Worm (Caenorhabditis elegans) whole organism, mixed stage, embryonic: ENCODE results near the gene nas-8.

Source experiments
- M03D4.4 ChIP-seq: sonication (generic microtip); optimal IDR thresholded peaks from 2 replicates; lab custom pipeline; 2017; ENCODE audit warnings: mild to moderate bottlenecking, missing genetic modification characterization, missing compliant biosample characterization
- bed-3 ChIP-seq: fragments of 200-800 bp; sonication (Bioruptor generic); optimal IDR thresholded peaks from 3 replicates; lab custom pipeline; 2018; ENCODE audit warnings: mild to moderate bottlenecking, missing genetic modification characterization, moderate library complexity, missing compliant biosample characterization
- blmp-1 ChIP-seq: fragments of 150-350 bp; optimal IDR thresholded peaks from 2 replicates; lab custom pipeline; 2014; ENCODE audit warnings: missing biosample characterization, missing genetic modification characterization
- ceh-43 ChIP-seq: fragments of 200-800 bp; sonication (Bioruptor generic); optimal IDR thresholded peaks from 2 replicates; lab custom pipeline; 2018; ENCODE audit warnings: mild to moderate bottlenecking, missing genetic modification characterization, moderate library complexity, missing compliant biosample characterization
- ces-1 ChIP-seq: fragments of 150-350 bp; optimal IDR thresholded peaks from 2 replicates; lab custom pipeline; 2014; ENCODE audit warnings: missing biosample characterization, missing genetic modification reagents, missing genetic modification characterization
- cnd-1 ChIP-seq: fragments of 200-800 bp; sonication (Bioruptor generic); optimal IDR thresholded peaks from 2 replicates; lab custom pipeline; 2018; ENCODE audit warnings: mild to moderate bottlenecking, missing genetic modification characterization, missing compliant biosample characterization
- drap-1 ChIP-seq: fragments of 200-800 bp; sonication (Bioruptor generic); optimal IDR thresholded peaks from 3 replicates; lab custom pipeline; 2018; ENCODE audit warnings: mild to moderate bottlenecking, missing genetic modification characterization, missing compliant biosample characterization
- elt-1 ChIP-seq: sonication (generic microtip); optimal IDR thresholded peaks from 2 replicates; lab custom pipeline; 2017; ENCODE audit warnings: missing genetic modification characterization, mild to moderate bottlenecking, missing compliant biosample characterization, antibody characterized with exemption, moderate library complexity, borderline replicate concordance; ENCODE audit not compliant: insufficient read depth
- elt-3 ChIP-seq: fragments of 150-350 bp; optimal IDR thresholded peaks from 2 replicates; lab custom pipeline; 2014; ENCODE audit warnings: missing biosample characterization, missing genetic modification characterization
- flh-1 ChIP-seq: fragments of 200-800 bp; sonication (Bioruptor generic); optimal IDR thresholded peaks from 2 replicates; lab custom pipeline; 2018; ENCODE audit warnings: mild to moderate bottlenecking, missing genetic modification characterization, moderate library complexity, missing compliant biosample characterization
- ham-2 ChIP-seq: fragments of 200-800 bp; sonication (Bioruptor generic); optimal IDR thresholded peaks from 2 replicates; lab custom pipeline; 2018; ENCODE audit warnings: mild to moderate bottlenecking, missing genetic modification characterization, missing compliant biosample characterization
- hlh-1 ChIP-seq: fragments of 150-350 bp; optimal IDR thresholded peaks from 2 replicates; lab custom pipeline; 2014; ENCODE audit warnings: missing biosample characterization, missing genetic modification reagents, missing genetic modification characterization
- lin-13 ChIP-seq: fragments of 150-350 bp; optimal IDR thresholded peaks from 2 replicates; lab custom pipeline; 2014; ENCODE audit warnings: missing biosample characterization, missing genetic modification characterization
- lin-32 ChIP-seq: fragments of 200-800 bp; sonication (Bioruptor generic); optimal IDR thresholded peaks from 2 replicates; lab custom pipeline; 2018; ENCODE audit warnings: mild to moderate bottlenecking, missing genetic modification characterization, missing compliant biosample characterization
- lsy-2 ChIP-seq: fragments of 150-350 bp; optimal IDR thresholded peaks from 2 replicates; lab custom pipeline; 2014; ENCODE audit warnings: missing biosample characterization, missing genetic modification characterization
- mab-5 ChIP-seq: fragments of 150-350 bp; optimal IDR thresholded peaks from 2 replicates; lab custom pipeline; 2014; ENCODE audit warnings: missing biosample characterization, missing genetic modification characterization
- mep-1 ChIP-seq: fragments of 150-350 bp; optimal IDR thresholded peaks from 2 replicates; lab custom pipeline; 2017; ENCODE audit warnings: missing biosample characterization, missing genetic modification reagents, missing genetic modification characterization, inconsistent platforms
- mls-2 ChIP-seq: sonication (generic microtip); optimal IDR thresholded peaks from 2 replicates; lab custom pipeline; 2016; ENCODE audit warnings: mild to moderate bottlenecking, missing genetic modification characterization, moderate library complexity, missing compliant biosample characterization
- nhr-12 ChIP-seq: fragments of 150-350 bp; optimal IDR thresholded peaks from 2 replicates; lab custom pipeline; 2014; ENCODE audit warnings: missing biosample characterization, missing genetic modification characterization
- nhr-2 ChIP-seq: fragments of 150-350 bp; optimal IDR thresholded peaks from 2 replicates; lab custom pipeline; 2014; ENCODE audit warnings: missing biosample characterization, missing genetic modification characterization
- nhr-237 ChIP-seq: fragments of 150-350 bp; optimal IDR thresholded peaks from 2 replicates; lab custom pipeline; 2014; ENCODE audit warnings: missing biosample characterization, missing genetic modification characterization
- nhr-28 ChIP-seq: fragments of 150-350 bp; optimal IDR thresholded peaks from 2 replicates; lab custom pipeline; 2014; ENCODE audit warnings: missing biosample characterization, missing genetic modification characterization
- nhr-76 ChIP-seq: sonication (generic microtip); optimal IDR thresholded peaks from 2 replicates; lab custom pipeline; 2017; ENCODE audit warnings: missing biosample characterization, missing genetic modification characterization
- pha-4 ChIP-seq: fragments of 150-350 bp; optimal IDR thresholded peaks from 2 replicates; lab custom pipeline; 2018; ENCODE audit warnings: missing biosample characterization, missing genetic modification reagents, missing genetic modification characterization
- sem-2 ChIP-seq: fragments of 200-800 bp; sonication (Bioruptor generic); optimal IDR thresholded peaks from 2 replicates; lab custom pipeline; 2018; ENCODE audit warnings: mild to moderate bottlenecking, missing genetic modification characterization, missing compliant biosample characterization
- snpc-4 ChIP-seq: fragments of 150-350 bp; optimal IDR thresholded peaks from 2 replicates; lab custom pipeline; 2014; ENCODE audit warnings: missing biosample characterization, missing genetic modification characterization
- sptf-1 ChIP-seq: sonication (generic microtip); optimal IDR thresholded peaks from 2 replicates; lab custom pipeline; 2017; ENCODE audit warnings: mild to moderate bottlenecking, missing genetic modification characterization, moderate library complexity, missing compliant biosample characterization
- tbx-8 ChIP-seq: fragments of 200-800 bp; sonication (Bioruptor generic); optimal IDR thresholded peaks from 2 replicates; lab custom pipeline; 2018; ENCODE audit warnings: mild to moderate bottlenecking, missing genetic modification characterization, moderate library complexity, missing compliant biosample characterization
- unc-120 ChIP-seq: sonication (generic microtip); optimal IDR thresholded peaks from 2 replicates; lab custom pipeline; 2017; ENCODE audit warnings: missing genetic modification characterization, missing compliant biosample characterization; ENCODE audit not compliant: poor library complexity, severe bottlenecking
- unc-62 ChIP-seq: fragments of 150-350 bp; optimal IDR thresholded peaks from 2 replicates; lab custom pipeline; 2014; ENCODE audit warnings: missing biosample characterization, missing genetic modification reagents, missing genetic modification characterization
- zip-8 ChIP-seq: fragments of 150-350 bp; optimal IDR thresholded peaks from 2 replicates; lab custom pipeline; 2014; ENCODE audit warnings: missing biosample characterization, missing genetic modification characterization
- ztf-11 ChIP-seq: fragments of 150-350 bp; optimal IDR thresholded peaks from 2 replicates; lab custom pipeline; 2014; ENCODE audit warnings: missing biosample characterization, missing genetic modification characterization

The nas-8 gene

ce11 chrIV:7098509-7099065 is 16.1 kb upstream of the nas-8 start, which contains the start of gene ZC477.4:
TSS of gene ZC477.4 (minus strand) at chrIV:7098784.
- peak; percentile 31 for TF ChIP-seq M03D4.4 (tag; lab: Kevin White, UChicago)
- peak; percentile 30 for TF ChIP-seq unc-62 (GFP tag; lab: Kevin White, UChicago)
- peak; percentile 95 for TF ChIP-seq unc-120 (tag; lab: Kevin White, UChicago)
- TF ChIP-seq elt-3 (tag; lab: Kevin White, UChicago), result no peak
- peak; percentile 89 for TF ChIP-seq hlh-1 (tag; lab: Kevin White, UChicago)

DNA sequence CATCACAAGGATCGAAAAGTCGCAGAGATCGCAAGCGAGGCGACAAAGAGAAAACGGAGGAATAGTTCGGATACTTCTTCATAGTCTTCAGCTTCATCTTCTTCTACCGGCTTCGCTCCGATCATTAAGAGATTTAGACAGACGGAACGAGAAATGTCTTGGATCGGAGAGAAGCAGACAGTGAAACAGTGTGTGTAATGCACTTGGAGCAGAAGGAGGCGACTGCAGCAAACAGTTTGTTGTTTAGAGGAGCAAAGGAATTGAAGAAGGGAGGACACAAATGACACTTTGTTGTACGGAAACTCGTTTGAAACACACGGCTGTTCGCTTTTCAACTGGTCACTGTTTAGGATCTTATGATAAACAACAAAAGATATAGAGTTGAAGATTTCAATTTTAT is 15.3 kb upstream of the nas-8 start:
- TF ChIP-seq ceh-43 (GFP tag; lab: Kevin White, UChicago) (no peak), cnd-1 (tag; lab: Kevin White, UChicago) (no peak), elt-3 (tag; lab: Kevin White, UChicago) (no peak), hlh-1 (tag; lab: Kevin White, UChicago) (peak; percentile 97), nhr-2 (tag; lab: Kevin White, UChicago) (no peak), nhr-28 (tag; lab: Kevin White, UChicago) (no peak), unc-62 (GFP tag; lab: Kevin White, UChicago) (peak; percentile 37), lin-32 (GFP tag; lab: Kevin White, UChicago) (no peak), M03D4.4 (tag; lab: Kevin White, UChicago) (no peak), unc-120 (tag; lab: Kevin White, UChicago) (peak; percentile 32), mep-1 (tag; lab: Kevin White, UChicago) (peak; percentile 15), nhr-76 (tag; lab: Kevin White, UChicago) (no peak), snpc-4 (tag; lab: Kevin White, UChicago) (no peak), lsy-2 (no peak), sem-2 (no peak), ham-2 (no peak), elt-1 (tag; lab: Kevin White, UChicago) (no peak), pha-4 (tag; lab: Kevin White, UChicago) (peak; percentile 65), blmp-1 (tag; lab: Kevin White, UChicago) (no peak), tbx-8 (GFP tag; lab: Kevin White, UChicago) (no peak), ces-1 (GFP tag; lab: Kevin White, UChicago) (no peak), ztf-11 (no peak), lin-13 (no peak), sptf-1 (no peak), flh-1 (no peak), mls-2 (no peak), zip-8 (tag; lab: Kevin White, UChicago) (no peak), bed-3 (GFP tag; lab: Kevin White, UChicago) (no peak), nhr-237 (tag; lab: Kevin White, UChicago) (no peak)

ce11 chrIV:7103211-7103679 is 11.5 kb upstream of the nas-8 start, which contains the start of the genes rde-8 and ZC477.3:
TSS of gene rde-8 (minus strand) at chrIV:7103261.
TSS of gene ZC477.3 (plus strand) at chrIV:7103492.
- TF ChIP-seq ceh-43 (GFP tag; lab: Kevin White, UChicago) (no peak), pha-4 (tag; lab: Kevin White, UChicago) (peak; percentile 66), mep-1 (tag; lab: Kevin White, UChicago) (peak; percentile 31), cnd-1 (tag; lab: Kevin White, UChicago) (no peak), lsy-2 (peak; percentile 37), nhr-28 (tag; lab: Kevin White, UChicago) (no peak), hlh-1 (tag; lab: Kevin White, UChicago) (no peak), nhr-76 (tag; lab: Kevin White, UChicago) (no peak), ztf-11 (no peak), nhr-12 (no peak), drap-1 (GFP tag; lab: Kevin White, UChicago) (no peak), mab-5 (tag; lab: Kevin White, UChicago) (no peak), unc-62 (GFP tag; lab: Kevin White, UChicago) (no peak), mls-2 (no peak), ces-1 (GFP tag; lab: Kevin White, UChicago) (peak; percentile 46), nhr-2 (tag; lab: Kevin White, UChicago) (no peak), zip-8 (tag; lab: Kevin White, UChicago) (no peak), nhr-237 (tag; lab: Kevin White, UChicago) (no peak), sem-2 (no peak), elt-3 (tag; lab: Kevin White, UChicago) (no peak), flh-1 (no peak), blmp-1 (tag; lab: Kevin White, UChicago) (no peak), elt-1 (tag; lab: Kevin White, UChicago) (no peak), tbx-8 (GFP tag; lab: Kevin White, UChicago) (no peak), lin-13 (peak; percentile 66)
